Fruit fly (Drosophila melanogaster) S2 (cell line): ENCODE measurements around the gene Ilp7.

ENCODE experiments used
- CG8478 ChIP-seq: fragments of >200 bp; optimal IDR thresholded peaks from 2 replicates; lab custom pipeline; 2018
- CTCF ChIP-seq, 2 experiments: fragments of >200 bp; optimal IDR thresholded peaks; 2 replicates each; lab custom pipeline; 2018

dm6 chrX:3694770-3695145 is 27.3 kb downstream of the Ilp7 start:
- no peak for TF ChIP-seq CG8478 (lab: Kevin White, UChicago)
- no peak for TF ChIP-seq CTCF (optimal IDR thresholded peaks at IDR 0.05; lab: Kevin White, UChicago)
